Fruit fly (Drosophila melanogaster) whole organism, wandering third instar larva: Measurements from ENCODE around the gene PolE1.

ENCODE experiments used
- CG9705 ChIP-seq: fragments of 200-800 bp; sonication (Bioruptor generic); optimal IDR thresholded peaks from 2 replicates; lab custom pipeline; 2018; ENCODE audit warnings: missing biosample characterization, mild to moderate bottlenecking, missing genetic modification characterization
- CrebA ChIP-seq: fragments of 200-800 bp; sonication (Bioruptor generic); optimal IDR thresholded peaks from 2 replicates; lab custom pipeline; 2016; ENCODE audit warnings: missing biosample characterization, mild to moderate bottlenecking, missing genetic modification characterization, borderline replicate concordance
- Dfd ChIP-seq: fragments of >200 bp; optimal IDR thresholded peaks from 2 replicates; lab custom pipeline; 2017; ENCODE audit warnings: missing biosample characterization, missing genetic modification characterization
- Dif ChIP-seq: fragments of 200-275, 200-300 bp; sonication (Bioruptor generic); optimal IDR thresholded peaks from 2 replicates; lab custom pipeline; 2018; ENCODE audit warnings: missing biosample characterization, missing genetic modification characterization; ENCODE audit not compliant: partially characterized antibody
- GATAd ChIP-seq: sonication (Bioruptor generic); optimal IDR thresholded peaks from 2 replicates; lab custom pipeline; 2016; ENCODE audit warnings: missing biosample characterization, missing genetic modification characterization
- HLH106 ChIP-seq: fragments of 200-800 bp; optimal IDR thresholded peaks from 3 replicates; lab custom pipeline; 2019; ENCODE audit warnings: missing biosample characterization, mild to moderate bottlenecking, missing genetic modification characterization, moderate library complexity
- Hnf4 ChIP-seq: fragments of 200-800 bp; sonication (Bioruptor generic); optimal IDR thresholded peaks from 2 replicates; lab custom pipeline; 2016; ENCODE audit warnings: missing biosample characterization, mild to moderate bottlenecking, missing genetic modification characterization
- Hr78 ChIP-seq: fragments of >200 bp; optimal IDR thresholded peaks from 2 replicates; lab custom pipeline; 2017; ENCODE audit warnings: missing biosample characterization, missing genetic modification characterization
- Jra ChIP-seq: sonication (Bioruptor generic); optimal IDR thresholded peaks from 2 replicates; lab custom pipeline; 2016; ENCODE audit warnings: missing biosample characterization, missing genetic modification characterization
- Mio ChIP-seq: sonication (Bioruptor generic); optimal IDR thresholded peaks from 2 replicates; lab custom pipeline; 2016; ENCODE audit warnings: missing biosample characterization, missing genetic modification characterization
- Myc ChIP-seq: fragments of >200 bp; optimal IDR thresholded peaks from 2 replicates; lab custom pipeline; 2017
- OdsH ChIP-seq: fragments of 200-800 bp; sonication (Bioruptor generic); optimal IDR thresholded peaks from 2 replicates; lab custom pipeline; 2016; ENCODE audit warnings: missing biosample characterization, mild to moderate bottlenecking, missing genetic modification characterization
- Rel ChIP-seq, 2 experiments: fragments of 200-800 bp; sonication (Bioruptor generic) in 1 of 2; optimal IDR thresholded peaks; 2 replicates in 1 of 2; 3 replicates in 1 of 2; lab custom pipeline; 2016 to 2019; ENCODE audit warnings: mild to moderate bottlenecking in 2 of 2, missing biosample characterization in 2 of 2, missing genetic modification characterization in 2 of 2, moderate library complexity in 1 of 2
- Sp1 ChIP-seq: fragments of 200-800 bp; sonication (Bioruptor generic); optimal IDR thresholded peaks from 3 replicates; lab custom pipeline; 2019; ENCODE audit warnings: missing biosample characterization, mild to moderate bottlenecking, missing genetic modification characterization, moderate library complexity
- Vsx2 ChIP-seq: fragments of 200-300, 225-300 bp; sonication (Bioruptor generic); optimal IDR thresholded peaks from 2 replicates; lab custom pipeline; 2018; ENCODE audit warnings: missing biosample characterization, missing genetic modification characterization; ENCODE audit not compliant: partially characterized antibody
- brk ChIP-seq: fragments of 200-800 bp; sonication (Bioruptor generic); optimal IDR thresholded peaks from 2 replicates; lab custom pipeline; 2016; ENCODE audit warnings: missing biosample characterization, mild to moderate bottlenecking, missing genetic modification characterization
- dl ChIP-seq, 2 experiments: fragments of 175-275, 200-275 bp in 1 of 2; fragments of 200-275 bp in 1 of 2; sonication (Bioruptor generic); optimal IDR thresholded peaks; lab custom pipeline; 2018; ENCODE audit warnings: mild to moderate bottlenecking in 2 of 2, missing biosample characterization in 2 of 2, missing genetic modification characterization in 2 of 2, moderate library complexity in 2 of 2; ENCODE audit not compliant: partially characterized antibody in 2 of 2, insufficient read depth in 1 of 2
- dmrt93B ChIP-seq: fragments of 200-800 bp; sonication (Bioruptor generic); optimal IDR thresholded peaks from 2 replicates; lab custom pipeline; 2018; ENCODE audit warnings: missing biosample characterization, mild to moderate bottlenecking, missing genetic modification characterization
- dsf ChIP-seq: sonication (Bioruptor generic); optimal IDR thresholded peaks from 2 replicates; lab custom pipeline; 2016; ENCODE audit warnings: missing biosample characterization, missing genetic modification characterization, borderline replicate concordance
- foxo ChIP-seq, 2 experiments: fragments of 200-800 bp; sonication (Bioruptor generic); optimal IDR thresholded peaks; 2 replicates in 1 of 2; 3 replicates in 1 of 2; lab custom pipeline; 2016 to 2017; ENCODE audit warnings: missing biosample characterization in 2 of 2, missing genetic modification characterization in 2 of 2
- fru ChIP-seq: fragments of 200-800 bp; sonication (Bioruptor generic); optimal IDR thresholded peaks from 3 replicates; lab custom pipeline; 2016; ENCODE audit warnings: missing biosample characterization, mild to moderate bottlenecking, missing genetic modification characterization
- h ChIP-seq: fragments of 200-800 bp; sonication (Bioruptor generic); optimal IDR thresholded peaks from 3 replicates; lab custom pipeline; 2016; ENCODE audit warnings: missing biosample characterization, mild to moderate bottlenecking, missing genetic modification characterization
- jim ChIP-seq: fragments of 175-275, 200-325 bp; sonication (Bioruptor generic); optimal IDR thresholded peaks from 2 replicates; lab custom pipeline; 2016; ENCODE audit warnings: missing biosample characterization, mild to moderate bottlenecking, missing genetic modification characterization
- lola ChIP-seq: fragments of >200 bp; optimal IDR thresholded peaks from 2 replicates; lab custom pipeline; 2017; ENCODE audit warnings: missing biosample characterization, missing genetic modification characterization
- psq ChIP-seq: fragments of 200-800 bp; sonication (Bioruptor generic); optimal IDR thresholded peaks from 3 replicates; lab custom pipeline; 2017; ENCODE audit warnings: missing biosample characterization, mild to moderate bottlenecking, missing genetic modification characterization, moderate library complexity
- rgr ChIP-seq: fragments of 200-800 bp; sonication (Bioruptor generic); optimal IDR thresholded peaks from 3 replicates; lab custom pipeline; 2016; ENCODE audit warnings: missing biosample characterization, mild to moderate bottlenecking, missing genetic modification characterization
- sage ChIP-seq: fragments of 200-800 bp; sonication (Bioruptor generic); optimal IDR thresholded peaks from 2 replicates; lab custom pipeline; 2016; ENCODE audit warnings: missing biosample characterization, mild to moderate bottlenecking, missing genetic modification characterization
- sv ChIP-seq: fragments of 200-800 bp; sonication (Bioruptor generic); optimal IDR thresholded peaks from 3 replicates; lab custom pipeline; 2016; ENCODE audit warnings: missing biosample characterization, missing genetic modification characterization
- usp ChIP-seq: fragments of >200 bp; optimal IDR thresholded peaks from 2 replicates; lab custom pipeline; 2017; ENCODE audit warnings: missing biosample characterization, missing genetic modification characterization
- woc ChIP-seq: sonication (Bioruptor generic); optimal IDR thresholded peaks from 2 replicates; lab custom pipeline; 2016; ENCODE audit warnings: missing biosample characterization, mild to moderate bottlenecking, missing genetic modification characterization

PolE1 gene

DNA sequence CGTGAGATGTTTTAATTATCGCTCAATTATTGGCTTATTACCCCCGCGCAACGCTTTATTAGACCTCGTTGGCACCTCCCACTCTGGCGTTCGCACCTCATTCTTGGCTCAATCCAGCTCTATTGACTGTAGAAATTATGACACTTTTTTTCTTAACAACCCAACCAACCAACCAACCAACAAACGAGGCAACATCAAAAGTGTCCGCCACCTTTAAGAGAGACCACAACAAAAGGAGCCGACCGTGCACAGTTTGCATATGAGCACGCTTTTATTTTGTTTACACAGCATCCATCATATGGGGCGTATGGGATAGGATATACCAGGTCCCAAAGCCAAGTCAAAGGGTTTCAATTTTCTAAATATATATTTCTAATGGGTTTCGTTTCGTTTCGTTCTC is 7.3 kb upstream of the PolE1 start:
- TF ChIP-seq Dfd (GFP tag; lab: Kevin White, UChicago) (no peak), Jra (GFP tag; lab: Kevin White, UChicago) (no peak), Rel (GFP tag; optimal IDR thresholded peaks at IDR 0.05; lab: Kevin White, UChicago) (no peak), Rel (tag; optimal IDR thresholded peaks at IDR 0.05; lab: Kevin White, UChicago) (no peak), dsf (GFP tag; lab: Kevin White, UChicago) (no peak), usp (GFP tag; lab: Kevin White, UChicago) (no peak), jim (GFP tag; lab: Kevin White, UChicago) (no peak)
- TF ChIP-seq, all 38 proteins: peak for 0

DNA sequence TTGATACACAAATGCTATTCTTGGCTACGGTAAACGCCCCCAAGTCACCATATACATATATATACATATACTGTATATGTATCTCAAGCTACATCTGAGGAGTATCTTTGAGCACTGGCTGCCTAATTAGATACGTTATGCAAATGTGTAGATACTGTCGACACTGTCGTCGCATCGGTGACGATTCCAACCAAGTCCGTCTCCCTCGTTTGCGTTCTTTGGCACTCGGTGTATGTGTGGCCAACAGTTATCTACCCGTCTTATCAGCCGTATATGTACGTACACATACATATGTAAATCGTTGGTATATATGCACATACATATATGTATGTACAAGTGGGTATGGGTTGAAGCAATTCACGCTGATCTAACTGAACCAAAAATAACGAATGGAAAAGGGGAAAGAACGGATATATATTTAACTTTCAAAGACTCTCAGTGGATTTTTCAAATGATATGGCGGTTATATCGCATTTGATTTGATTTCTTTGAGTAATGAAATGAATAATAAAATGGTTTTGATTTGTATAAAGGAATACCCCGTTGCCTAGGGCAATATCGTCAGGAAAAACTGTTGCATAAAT is 6.1 kb upstream of the PolE1 start:
- TF ChIP-seq sv (GFP tag; lab: Kevin White, UChicago): no peak
- no peak for TF ChIP-seq brk (GFP tag; lab: Kevin White, UChicago)
- no peak for TF ChIP-seq rgr
- TF ChIP-seq Rel (GFP tag; optimal IDR thresholded peaks at IDR 0.05; lab: Kevin White, UChicago): no peak
- peak; percentile 97 for TF ChIP-seq Rel (tag; optimal IDR thresholded peaks at IDR 0.05; lab: Kevin White, UChicago)
- no peak for TF ChIP-seq CrebA (GFP tag; lab: Kevin White, UChicago)

- TF ChIP-seq lola (no peak), Vsx2 (GFP tag; lab: Kevin White, UChicago) (no peak), Myc (no peak), h (no peak), OdsH (GFP tag; lab: Kevin White, UChicago) (no peak), CG9705 (GFP tag; lab: Kevin White, UChicago) (no peak), Jra (GFP tag; lab: Kevin White, UChicago) (no peak), GATAd (GFP tag; lab: Kevin White, UChicago) (no peak)
- TF ChIP-seq, all 38 proteins: peak for 0
Measured at dm6 chr3R:23343707-23344310, 4.1 kb upstream of the PolE1 start.

DNA sequence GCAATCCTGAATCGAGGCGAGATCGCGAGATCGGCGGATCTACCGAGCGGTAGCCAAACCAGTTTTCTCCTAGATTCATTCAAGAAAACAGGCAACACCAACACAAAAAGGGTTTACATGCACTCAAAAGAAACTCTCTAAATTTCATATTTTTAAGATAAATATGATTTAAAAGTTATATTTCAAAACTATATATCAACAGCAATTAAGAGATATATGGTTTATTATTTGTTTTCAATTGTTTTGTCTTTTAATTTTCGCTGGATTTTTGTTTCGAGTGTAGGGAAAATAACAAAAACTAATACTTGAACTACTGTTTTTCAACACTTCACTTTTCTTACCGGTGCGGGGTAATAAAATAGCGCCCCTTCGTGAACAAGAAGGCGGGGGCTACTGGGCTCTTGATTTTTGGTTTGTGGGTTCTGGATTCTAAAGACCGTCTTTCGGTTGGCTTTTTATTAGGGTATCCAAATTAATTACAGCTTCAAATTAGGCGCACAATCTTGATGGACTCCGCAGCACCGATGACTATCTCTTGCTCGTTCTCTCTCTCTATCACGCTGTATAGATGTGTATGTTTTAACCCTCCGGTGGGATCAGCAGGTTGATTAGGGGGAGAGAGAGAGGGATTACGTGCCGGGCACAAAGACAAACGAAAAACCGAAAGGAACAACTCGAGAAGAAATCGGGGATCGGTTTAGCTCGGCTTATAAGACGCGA is 2.7 kb upstream of the PolE1 start:
- TF ChIP-seq rgr (no peak), Hr78 (GFP tag; lab: Kevin White, UChicago) (no peak), CrebA (GFP tag; lab: Kevin White, UChicago) (no peak), Jra (GFP tag; lab: Kevin White, UChicago) (no peak), GATAd (GFP tag; lab: Kevin White, UChicago) (no peak), CG9705 (GFP tag; lab: Kevin White, UChicago) (no peak), sage (GFP tag; lab: Kevin White, UChicago) (no peak), Rel (GFP tag; optimal IDR thresholded peaks at IDR 0.05; lab: Kevin White, UChicago) (no peak), Rel (tag; optimal IDR thresholded peaks at IDR 0.05; lab: Kevin White, UChicago) (no peak), Dif (GFP tag; lab: Kevin White, UChicago) (no peak), dsf (GFP tag; lab: Kevin White, UChicago) (no peak)

DNA sequence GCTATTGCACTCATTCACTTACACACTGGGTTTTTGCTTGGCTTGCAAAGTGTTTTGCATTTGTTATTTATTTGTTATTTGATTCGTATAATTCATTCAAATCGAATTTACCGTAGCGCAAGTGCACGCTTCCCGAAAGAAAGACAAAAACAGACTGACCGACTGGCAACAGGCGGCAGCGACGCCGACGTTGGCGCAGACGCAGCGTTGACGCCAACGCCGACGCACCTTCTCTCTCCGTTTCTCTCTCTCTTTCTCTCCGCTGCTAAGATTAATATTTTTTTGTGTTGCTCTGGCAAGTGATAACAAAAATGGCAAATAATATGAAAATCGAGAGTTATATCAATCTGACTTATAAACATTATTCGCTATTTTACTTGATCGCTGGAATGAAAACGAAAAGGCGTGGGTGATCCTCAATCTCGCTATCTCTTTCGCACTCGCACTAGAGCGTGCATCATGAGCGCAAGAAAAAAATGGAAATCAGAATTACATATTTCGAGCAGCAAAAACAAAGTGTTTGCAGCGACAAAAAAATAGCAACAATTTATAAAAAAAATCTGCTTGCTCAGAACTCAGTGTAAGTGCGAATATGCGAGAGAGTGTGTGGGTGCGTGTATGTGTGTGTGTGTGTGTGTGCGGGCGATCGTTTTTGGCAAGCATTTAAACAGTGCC is 1.8 kb upstream of the PolE1 start, which contains the start of gene pnt:
pnt (minus strand) TSS at position 161 of the 675 bp plus-strand sequence.
- TF ChIP-seq psq (GFP tag; lab: Kevin White, UChicago): peak; percentile 73
- no peak for TF ChIP-seq Dif (GFP tag; lab: Kevin White, UChicago)
- peak; percentile 14 to 21 for TF ChIP-seq dl (GFP tag; optimal IDR thresholded peaks at IDR 0.05; lab: Kevin White, UChicago; ENCODE audit: insufficient read depth in 1 of 2, partially characterized antibody in 2 of 2)
- TF ChIP-seq, all 38 proteins: peak for 2

dm6 chr3R:23346893-23347396 is 983 bp upstream of the PolE1 start:
- TF ChIP-seq woc (GFP tag; lab: Kevin White, UChicago): peak; percentile 36
- TF ChIP-seq Dfd (GFP tag; lab: Kevin White, UChicago): no peak
- peak; percentile 41 for TF ChIP-seq OdsH (GFP tag; lab: Kevin White, UChicago)
- TF ChIP-seq h: peak; percentile 60
- peak; percentile 40 for TF ChIP-seq fru
- peak; percentile 53 for TF ChIP-seq psq (GFP tag; lab: Kevin White, UChicago)
- peak; percentile 40 for TF ChIP-seq Hnf4 (GFP tag; lab: Kevin White, UChicago)
- TF ChIP-seq dmrt93B (GFP tag; lab: Kevin White, UChicago): peak; percentile 58
- TF ChIP-seq Jra (GFP tag; lab: Kevin White, UChicago): no peak
- TF ChIP-seq Mio: no peak
- TF ChIP-seq foxo (GFP tag; optimal IDR thresholded peaks at IDR 0.05; lab: Kevin White, UChicago): peak in 1 of 2 experiments; percentile 75
- TF ChIP-seq dl (GFP tag; optimal IDR thresholded peaks at IDR 0.05; lab: Kevin White, UChicago; ENCODE audit: insufficient read depth in 1 of 2, partially characterized antibody in 2 of 2): no peak
- TF ChIP-seq HLH106 (tag; lab: Kevin White, UChicago): peak; percentile 84
- TF ChIP-seq Rel (GFP tag; optimal IDR thresholded peaks at IDR 0.05; lab: Kevin White, UChicago): no peak
- TF ChIP-seq Rel (tag; optimal IDR thresholded peaks at IDR 0.05; lab: Kevin White, UChicago): peak; percentile 28
- peak; percentile 12 for TF ChIP-seq Vsx2 (GFP tag; lab: Kevin White, UChicago)
- peak; percentile 61 for TF ChIP-seq rgr
- TF ChIP-seq Dif (GFP tag; lab: Kevin White, UChicago): peak; percentile 34
- peak; percentile 67 for TF ChIP-seq Sp1 (GFP tag; lab: Kevin White, UChicago)
